Fruit fly (Drosophila melanogaster): ENCODE results near the gene mRpS24.

The mRpS24 gene

DNA sequence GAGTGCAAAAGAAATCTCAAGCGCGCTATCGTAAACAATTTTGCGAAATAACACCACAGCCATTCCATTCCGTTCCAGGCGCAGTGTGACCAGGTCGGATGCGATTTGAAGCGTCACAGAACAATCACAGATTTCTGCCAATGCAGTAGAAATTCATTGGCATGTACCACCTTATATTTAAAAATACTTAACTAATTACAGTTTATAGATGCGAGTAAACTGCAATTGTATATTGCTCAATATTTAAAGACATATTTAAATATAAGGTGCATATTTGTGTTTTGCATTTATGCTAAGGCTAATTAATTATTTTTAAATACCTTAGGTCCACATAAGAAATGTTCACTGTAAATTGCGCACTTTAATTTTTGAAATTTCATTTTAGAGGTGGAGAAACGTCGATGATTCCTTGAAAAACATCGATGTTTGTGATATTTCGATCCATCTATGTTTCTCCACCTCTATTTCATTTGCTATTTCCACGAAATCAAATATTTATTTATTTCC is 30.1 kb upstream of the mRpS24 start, which contains the start of the genes SMC6 and CG6204 (continued):
- TF ChIP-seq CG3163 (GFP tag; optimal IDR thresholded peaks at IDR 0.05) (peak; percentile 38), caup (GFP tag; optimal IDR thresholded peaks at IDR 0.05; ENCODE audit: severe bottlenecking) (peak; percentile 89), CG17802 (tag; optimal IDR thresholded peaks at IDR 0.05) (peak; percentile 75), Neu2 (GFP tag; optimal IDR thresholded peaks at IDR 0.05; ENCODE audit: borderline replicate concordance) (peak; percentile 26), CG17568 (GFP tag; optimal IDR thresholded peaks at IDR 0.05) (peak; percentile 87), CG4730 (GFP tag; IDR thresholded peaks at IDR 0.05) (peak; percentile 94), CG34224 (GFP tag; IDR thresholded peaks at IDR 0.05; ENCODE audit: partially characterized antibody) (0 out of 3 replicates have a peak, but pooled peaks have one; percentile 23), Dfd (GFP tag; optimal IDR thresholded peaks at IDR 0.05) (no peak), klu (GFP tag; IDR thresholded peaks at IDR 0.05) (peak; percentile 93), Max (GFP tag; optimal IDR thresholded peaks at IDR 0.05) (peak; percentile 92), shn (GFP tag; optimal IDR thresholded peaks at IDR 0.05) (peak; percentile 65), gcm2 (GFP tag; optimal IDR thresholded peaks at IDR 0.05) (peak; percentile 57), CG17385 (GFP tag; optimal IDR thresholded peaks at IDR 0.05) (peak; percentile 90), psq (GFP tag; optimal IDR thresholded peaks at IDR 0.05) (peak; percentile 59), CG31441 (GFP tag; IDR thresholded peaks at IDR 0.05) (peak; percentile 94), Camta (GFP tag; optimal IDR thresholded peaks at IDR 0.05) (peak; percentile 77), disco-r (GFP tag; optimal IDR thresholded peaks at IDR 0.05) (peak; percentile 53), CG12769 (tag; optimal IDR thresholded peaks at IDR 0.05) (peak; percentile 96), phol (tag; optimal IDR thresholded peaks at IDR 0.05) (peak; percentile 95), CG3995 (GFP tag; optimal IDR thresholded peaks at IDR 0.05) (peak; percentile 79), crc (GFP tag; optimal IDR thresholded peaks at IDR 0.05) (peak; percentile 77), CG17912 (GFP tag; optimal IDR thresholded peaks at IDR 0.05) (peak; percentile 82), NK7.1 (GFP tag; optimal IDR thresholded peaks at IDR 0.05) (peak; percentile 80), Hand (GFP tag; optimal IDR thresholded peaks at IDR 0.05) (peak; percentile 80), odd (GFP tag; optimal IDR thresholded peaks at IDR 0.05) (peak; percentile 84), bbx (GFP tag; IDR thresholded peaks at IDR 0.05; ENCODE audit: partially characterized antibody) (peak; percentile 44), lmd (GFP tag; IDR thresholded peaks at IDR 0.05) (peak; percentile 97), CG18619 (GFP tag; optimal IDR thresholded peaks at IDR 0.05) (peak; percentile 92), gsb-n (tag; optimal IDR thresholded peaks at IDR 0.05) (peak; percentile 93), CG12942 (GFP tag; optimal IDR thresholded peaks at IDR 0.05) (peak; percentile 85), prd (optimal IDR thresholded peaks at IDR 0.05) (no peak), prd (GFP tag; IDR thresholded peaks at IDR 0.05) (peak; percentile 97), cato (GFP tag; optimal IDR thresholded peaks at IDR 0.05; ENCODE audit: borderline replicate concordance) (peak; percentile 83), CG6765 (GFP tag; optimal IDR thresholded peaks at IDR 0.05) (peak; percentile 85), pb (GFP tag; optimal IDR thresholded peaks at IDR 0.05) (peak; percentile 48), Adf1 (GFP tag; IDR thresholded peaks at IDR 0.05) (peak; percentile 74), CG15479 (GFP tag; optimal IDR thresholded peaks at IDR 0.05) (peak; percentile 80), tgo (GFP tag; IDR thresholded peaks at IDR 0.05) (peak; percentile 95), CG1602 (GFP tag; optimal IDR thresholded peaks at IDR 0.05) (peak; percentile 93), B-H2 (GFP tag; optimal IDR thresholded peaks at IDR 0.05) (peak; percentile 95), Six4 (GFP tag; optimal IDR thresholded peaks at IDR 0.05) (peak; percentile 84), CG14965 (GFP tag; optimal IDR thresholded peaks at IDR 0.05; ENCODE audit: borderline replicate concordance) (no peak), CG6791 (GFP tag; IDR thresholded peaks at IDR 0.05; ENCODE audit: partially characterized antibody) (no peak), so (GFP tag; IDR thresholded peaks at IDR 0.05) (peak; percentile 90), Atf-2 (GFP tag; optimal IDR thresholded peaks at IDR 0.05) (peak; percentile 71), CG16863 (GFP tag; optimal IDR thresholded peaks at IDR 0.05) (peak; percentile 74), CG4404 (GFP tag; IDR thresholded peaks at IDR 0.05) (peak; percentile 95), Dll (GFP tag; IDR thresholded peaks at IDR 0.05; ENCODE audit: partially characterized antibody) (peak; percentile 50; the same call in 2 of the 4 replicates), fd96Cb (tag; optimal IDR thresholded peaks at IDR 0.05) (peak; percentile 95), unpg (GFP tag; optimal IDR thresholded peaks at IDR 0.05) (peak; percentile 97)
